Worm (Caenorhabditis elegans) whole organism, L1 larva: ENCODE measurements around the gene M163.8.

Experiments used
- C04F5.9 ChIP-seq: sonication (generic microtip); optimal IDR thresholded peaks from 2 replicates; lab custom pipeline; 2016; ENCODE audit warnings: missing genetic modification characterization, missing compliant biosample characterization
- aha-1 ChIP-seq: fragments of 150-350 bp; optimal IDR thresholded peaks from 2 replicates; lab custom pipeline; 2014; ENCODE audit warnings: missing biosample characterization, missing genetic modification characterization
- blmp-1 ChIP-seq: fragments of 150-350 bp; optimal IDR thresholded peaks from 2 replicates; lab custom pipeline; 2014; ENCODE audit warnings: missing biosample characterization, missing genetic modification characterization
- ceh-82 ChIP-seq, 3 experiments: fragments of 150-350 bp in 1 of 3; sonication (generic microtip) in 2 of 3; optimal IDR thresholded peaks; 2 replicates each; lab custom pipeline; 2014 to 2017; ENCODE audit warnings: missing biosample characterization in 3 of 3, missing genetic modification characterization in 3 of 3
- dpl-1 ChIP-seq, 3 experiments: fragments of 150-350 bp in 2 of 3; sonication (generic microtip) in 1 of 3; optimal IDR thresholded peaks; 2 replicates each; lab custom pipeline; 2014 to 2017; ENCODE audit warnings: missing biosample characterization in 3 of 3, missing genetic modification characterization in 3 of 3, missing genetic modification reagents in 3 of 3
- efl-1 ChIP-seq, 4 experiments: fragments of 150-350 bp; optimal IDR thresholded peaks in 3 of 4; peaks in 1 of 4; 1 replicate in 1 of 4; 2 replicates in 3 of 4; lab custom pipeline; 2014; ENCODE audit warnings: missing biosample characterization in 2 of 4, missing genetic modification characterization in 2 of 4, missing genetic modification reagents in 2 of 4
- efl-3 ChIP-seq: fragments of 200-800 bp; sonication (Bioruptor generic); optimal IDR thresholded peaks from 2 replicates; lab custom pipeline; 2018; ENCODE audit warnings: mild to moderate bottlenecking, missing genetic modification characterization, missing compliant biosample characterization
- egl-13 ChIP-seq: sonication (generic microtip); optimal IDR thresholded peaks from 2 replicates; lab custom pipeline; 2016; ENCODE audit warnings: missing genotype, missing genetic modification reagents, missing genetic modification characterization, missing compliant biosample characterization
- elt-2 ChIP-seq: sonication (generic microtip); optimal IDR thresholded peaks from 2 replicates; lab custom pipeline; 2016; ENCODE audit warnings: missing genetic modification characterization, mild to moderate bottlenecking, inconsistent platforms, missing compliant biosample characterization, missing genetic modification reagents
- fkh-4 ChIP-seq: sonication (generic microtip); optimal IDR thresholded peaks from 2 replicates; lab custom pipeline; 2016; ENCODE audit warnings: missing compliant biosample characterization, missing genetic modification characterization, borderline replicate concordance
- fos-1 ChIP-seq: fragments of 150-350 bp; optimal IDR thresholded peaks from 2 replicates; lab custom pipeline; 2014; ENCODE audit warnings: missing biosample characterization, missing genetic modification characterization
- grh-1 ChIP-seq: fragments of 200-800 bp; sonication (Bioruptor generic); IDR thresholded peaks from 2 replicates; pipeline ENCODE4 v1.3.6; 2022; ENCODE audit warnings: missing genetic modification reagents, missing genetic modification characterization, missing compliant biosample characterization
- hpl-2 ChIP-seq: fragments of 150-350 bp; optimal IDR thresholded peaks from 2 replicates; lab custom pipeline; 2014; ENCODE audit warnings: missing biosample characterization, missing genetic modification reagents, missing genetic modification characterization
- lin-13 ChIP-seq: fragments of 150-350 bp; optimal IDR thresholded peaks from 2 replicates; lab custom pipeline; 2014; ENCODE audit warnings: missing biosample characterization, missing genetic modification reagents, missing genetic modification characterization
- lin-14 ChIP-seq: fragments of 200-800 bp; sonication (Bioruptor generic); optimal IDR thresholded peaks from 2 replicates; lab custom pipeline; 2018; ENCODE audit warnings: mild to moderate bottlenecking, missing genetic modification characterization, moderate library complexity, missing compliant biosample characterization
- lin-39 ChIP-seq: fragments of 150-350 bp; optimal IDR thresholded peaks from 2 replicates; lab custom pipeline; 2014; ENCODE audit warnings: missing biosample characterization, missing genetic modification reagents, missing genetic modification characterization
- lir-3 ChIP-seq: sonication (generic microtip); optimal IDR thresholded peaks from 2 replicates; lab custom pipeline; 2016; ENCODE audit warnings: mild to moderate bottlenecking, missing genetic modification characterization, moderate library complexity, missing compliant biosample characterization; ENCODE audit not compliant: poor library complexity
- nhr-11 ChIP-seq: fragments of 150-350 bp; optimal IDR thresholded peaks from 2 replicates; lab custom pipeline; 2014; ENCODE audit warnings: missing biosample characterization, missing genetic modification characterization
- nhr-12 ChIP-seq: sonication (generic microtip); optimal IDR thresholded peaks from 2 replicates; lab custom pipeline; 2017; ENCODE audit warnings: missing biosample characterization, missing genetic modification characterization
- nhr-19 ChIP-seq: fragments of 200-800 bp; sonication (Bioruptor generic); conservative IDR thresholded peaks from 2 replicates; pipeline ENCODE4 v1.3.6; 2022; ENCODE audit warnings: missing genetic modification characterization, missing compliant biosample characterization
- nhr-20 ChIP-seq: sonication (generic microtip); optimal IDR thresholded peaks from 2 replicates; lab custom pipeline; 2016; ENCODE audit warnings: mild to moderate bottlenecking, missing genetic modification characterization, missing compliant biosample characterization
- nhr-28 ChIP-seq: fragments of 150-350 bp; optimal IDR thresholded peaks from 2 replicates; lab custom pipeline; 2014; ENCODE audit warnings: missing biosample characterization, missing genetic modification characterization
- nhr-47 ChIP-seq: sonication (generic microtip); optimal IDR thresholded peaks from 2 replicates; lab custom pipeline; 2016; ENCODE audit warnings: mild to moderate bottlenecking, missing genetic modification characterization, moderate library complexity, missing compliant biosample characterization
- nhr-71 ChIP-seq: sonication (generic microtip); optimal IDR thresholded peaks from 2 replicates; lab custom pipeline; 2016; ENCODE audit warnings: mild to moderate bottlenecking, missing genetic modification characterization, moderate library complexity, missing compliant biosample characterization
- nhr-77 ChIP-seq: fragments of 150-350 bp; optimal IDR thresholded peaks from 2 replicates; lab custom pipeline; 2014; ENCODE audit warnings: missing biosample characterization, missing genetic modification characterization
- nhr-85 ChIP-seq: sonication (generic microtip); peaks from one replicate; lab custom pipeline; 2016; ENCODE audit warnings: missing genetic modification characterization, inconsistent platforms, missing compliant biosample characterization
- nhr-90 ChIP-seq: sonication (generic microtip); optimal IDR thresholded peaks from 2 replicates; lab custom pipeline; 2016; ENCODE audit warnings: mild to moderate bottlenecking, missing genetic modification characterization, missing compliant biosample characterization; ENCODE audit not compliant: poor library complexity
- pqm-1 ChIP-seq: sonication (generic microtip); optimal IDR thresholded peaks from 3 replicates; lab custom pipeline; 2017; ENCODE audit warnings: missing biosample characterization, missing genetic modification characterization
- rnt-1 ChIP-seq: sonication (generic microtip); optimal IDR thresholded peaks from 2 replicates; lab custom pipeline; 2016; ENCODE audit warnings: mild to moderate bottlenecking, missing genetic modification characterization, moderate library complexity, missing compliant biosample characterization
- skn-1 ChIP-seq: fragments of 150-350 bp; optimal IDR thresholded peaks from 2 replicates; lab custom pipeline; 2014; ENCODE audit warnings: missing biosample characterization, missing genetic modification characterization
- snu-23 ChIP-seq: sonication (generic microtip); optimal IDR thresholded peaks from 2 replicates; lab custom pipeline; 2016; ENCODE audit warnings: missing genetic modification characterization, missing compliant biosample characterization
- sox-4 ChIP-seq: sonication (generic microtip); optimal IDR thresholded peaks from 2 replicates; lab custom pipeline; 2016; ENCODE audit warnings: missing genetic modification characterization, missing compliant biosample characterization
- swsn-7 ChIP-seq: sonication (generic microtip); optimal IDR thresholded peaks from 2 replicates; lab custom pipeline; 2016; ENCODE audit warnings: missing genetic modification characterization, missing compliant biosample characterization
- tbx-2 ChIP-seq: sonication (generic microtip); optimal IDR thresholded peaks from 2 replicates; lab custom pipeline; 2016; ENCODE audit warnings: missing genetic modification characterization, missing compliant biosample characterization
- unc-130 ChIP-seq: fragments of 150-350 bp; optimal IDR thresholded peaks from 2 replicates; lab custom pipeline; 2017; ENCODE audit warnings: missing biosample characterization, missing genetic modification characterization, inconsistent platforms
- zag-1 ChIP-seq: fragments of 150-350 bp; optimal IDR thresholded peaks from 2 replicates; lab custom pipeline; 2014; ENCODE audit warnings: missing biosample characterization, missing genetic modification characterization
- ztf-11 ChIP-seq, 2 experiments: sonication (generic microtip); optimal IDR thresholded peaks; 2 replicates each; lab custom pipeline; 2016 to 2017; ENCODE audit warnings: missing genetic modification characterization in 2 of 2, missing biosample characterization in 1 of 2, missing compliant biosample characterization in 1 of 2

M163.8 gene

ce11 chrX:14502116-14502587 is 17.2 kb downstream of the M163.8 start (continued):
- TF ChIP-seq grh-1 (peak; percentile 71), efl-3 (GFP tag; lab: Kevin White, UChicago) (no peak), pqm-1 (tag; lab: Kevin White, UChicago) (peak; percentile 28), dpl-1 (GFP tag; optimal IDR thresholded peaks at IDR 0.05; lab: Kevin White, UChicago) (peak in 2 of 3 experiments; percentile 8 to 14), lir-3 (tag; lab: Kevin White, UChicago) (peak; percentile 20), C04F5.9 (no peak), zag-1 (no peak), snu-23 (peak; percentile 71), nhr-11 (tag; lab: Kevin White, UChicago) (no peak), lin-39 (tag; lab: Kevin White, UChicago) (no peak), egl-13 (tag; lab: Kevin White, UChicago) (no peak), tbx-2 (tag; lab: Kevin White, UChicago) (peak; percentile 52), nhr-47 (tag; lab: Kevin White, UChicago) (peak; percentile 63), fos-1 (peak; percentile 21), sox-4 (tag; lab: Kevin White, UChicago) (no peak), efl-1 (optimal IDR thresholded peaks at IDR 0.05; lab: Kevin White, UChicago) (peak in 1 of 2 experiments; percentile 12), efl-1 (GFP tag; optimal IDR thresholded peaks at IDR 0.05 in 1 of 2; lab: Kevin White, UChicago) (peak in 1 of 2 experiments; percentile 67), nhr-90 (peak; percentile 86), blmp-1 (tag; lab: Kevin White, UChicago) (peak; percentile 60), lin-13 (peak; percentile 44), fkh-4 (tag; lab: Kevin White, UChicago) (no peak)
- TF ChIP-seq, all 84 proteins: peak for 31

- peak; percentile 34 for TF ChIP-seq nhr-71 (tag; lab: Kevin White, UChicago)
- peak; percentile 28 for TF ChIP-seq rnt-1 (tag; lab: Kevin White, UChicago)
- no peak for TF ChIP-seq efl-1 (optimal IDR thresholded peaks at IDR 0.05; lab: Kevin White, UChicago)
- TF ChIP-seq efl-1 (GFP tag; optimal IDR thresholded peaks at IDR 0.05 in 1 of 2; lab: Kevin White, UChicago): no peak
- TF ChIP-seq lin-14: peak; percentile 47
- TF ChIP-seq blmp-1 (tag; lab: Kevin White, UChicago): peak; percentile 40
Observed at ce11 chrX:14503282-14503681, 18.4 kb downstream of the M163.8 start.

ce11 chrX:14503800-14504550 is 19.0 kb downstream of the M163.8 start, which contains the start of gene M163.1:
Gene M163.1 (minus strand): TSS chrX:14503824.
- no peak for TF ChIP-seq ceh-82 (tag; optimal IDR thresholded peaks at IDR 0.05; lab: Kevin White, UChicago)
- TF ChIP-seq nhr-77 (tag; lab: Kevin White, UChicago): no peak
- TF ChIP-seq nhr-71 (tag; lab: Kevin White, UChicago): peak; percentile 52
- peak; percentile 31 for TF ChIP-seq elt-2
- peak; percentile 37 for TF ChIP-seq nhr-19 (GFP tag; lab: Robert Waterston, UW)
- peak; percentile 53 for TF ChIP-seq lin-14
- peak; percentile 73 for TF ChIP-seq nhr-85 (tag; lab: Kevin White, UChicago)
- peak in 1 of 2 experiments; percentile 30 for TF ChIP-seq ztf-11 (tag; optimal IDR thresholded peaks at IDR 0.05; lab: Kevin White, UChicago)
- TF ChIP-seq nhr-12 (tag; lab: Kevin White, UChicago): no peak
- no peak for TF ChIP-seq hpl-2 (GFP tag; lab: Kevin White, UChicago)
- TF ChIP-seq nhr-20: peak; percentile 52
- no peak for TF ChIP-seq swsn-7 (tag; lab: Kevin White, UChicago)
- no peak for TF ChIP-seq efl-1 (optimal IDR thresholded peaks at IDR 0.05; lab: Kevin White, UChicago)
- TF ChIP-seq efl-1 (GFP tag; optimal IDR thresholded peaks at IDR 0.05 in 1 of 2; lab: Kevin White, UChicago): no peak
- TF ChIP-seq fos-1: no peak
- 0 out of 2 replicates have a peak, but pooled peaks have one; percentile 13 for TF ChIP-seq grh-1
- no peak for TF ChIP-seq skn-1
- TF ChIP-seq rnt-1 (tag; lab: Kevin White, UChicago): peak; percentile 22
- no peak for TF ChIP-seq C04F5.9
- TF ChIP-seq unc-130 (tag; lab: Kevin White, UChicago): peak; percentile 3
- no peak for TF ChIP-seq nhr-11 (tag; lab: Kevin White, UChicago)
- TF ChIP-seq lir-3 (tag; lab: Kevin White, UChicago): no peak
- no peak for TF ChIP-seq nhr-47 (tag; lab: Kevin White, UChicago)
- no peak for TF ChIP-seq aha-1
- TF ChIP-seq efl-3 (GFP tag; lab: Kevin White, UChicago): no peak
- no peak for TF ChIP-seq nhr-28 (tag; lab: Kevin White, UChicago)
